Worm (Caenorhabditis elegans) whole organism, late embryonic: ENCODE measurements around the gene C25H3.11.

Source experiments
- C08G9.2 ChIP-seq: sonication (generic microtip); optimal IDR thresholded peaks from 2 replicates; lab custom pipeline; 2016; ENCODE audit warnings: mild to moderate bottlenecking, missing genetic modification characterization, moderate library complexity, missing compliant biosample characterization
- C38D4.7 ChIP-seq: fragments of 200-800 bp; sonication (Bioruptor generic); optimal IDR thresholded peaks from 2 replicates; lab custom pipeline; 2018; ENCODE audit warnings: mild to moderate bottlenecking, missing genetic modification characterization, moderate library complexity, missing compliant biosample characterization
- F13H6.1 ChIP-seq: sonication (generic microtip); optimal IDR thresholded peaks from 2 replicates; lab custom pipeline; 2016; ENCODE audit warnings: missing genetic modification characterization, missing compliant biosample characterization
- K09A11.1 ChIP-seq: sonication (generic microtip); optimal IDR thresholded peaks from 2 replicates; lab custom pipeline; 2017; ENCODE audit warnings: antibody characterized with exemption, mild to moderate bottlenecking, missing genetic modification characterization, missing compliant biosample characterization; ENCODE audit not compliant: insufficient read depth
- ahr-1 ChIP-seq: sonication (generic microtip); optimal IDR thresholded peaks from 2 replicates; lab custom pipeline; 2016; ENCODE audit warnings: missing genetic modification characterization, missing compliant biosample characterization
- ama-1 ChIP-seq: fragments of 150-350 bp; optimal IDR thresholded peaks from 2 replicates; lab custom pipeline; 2014
- ceh-22 ChIP-seq: sonication (generic microtip); optimal IDR thresholded peaks from 2 replicates; lab custom pipeline; 2017; ENCODE audit warnings: missing biosample characterization, missing genetic modification characterization
- ceh-31 ChIP-seq: sonication (generic microtip); optimal IDR thresholded peaks from 2 replicates; lab custom pipeline; 2016; ENCODE audit warnings: missing genetic modification characterization, missing compliant biosample characterization
- ceh-34 ChIP-seq: sonication (generic microtip); optimal IDR thresholded peaks from 2 replicates; lab custom pipeline; 2016; ENCODE audit warnings: mild to moderate bottlenecking, missing genetic modification characterization, missing compliant biosample characterization
- ceh-45 ChIP-seq: fragments of 200-800 bp; sonication (Bioruptor generic); IDR thresholded peaks from 2 replicates; pipeline ENCODE4 v1.3.6; 2022; ENCODE audit warnings: missing genetic modification reagents, missing genetic modification characterization, missing compliant biosample characterization
- dve-1 ChIP-seq: sonication (generic microtip); optimal IDR thresholded peaks from 2 replicates; lab custom pipeline; 2017; ENCODE audit warnings: antibody characterized with exemption, mild to moderate bottlenecking, missing genetic modification characterization, missing compliant biosample characterization
- elt-2 ChIP-seq: sonication (generic microtip); optimal IDR thresholded peaks from 2 replicates; lab custom pipeline; 2016; ENCODE audit warnings: missing genetic modification reagents, missing genetic modification characterization, missing compliant biosample characterization
- elt-4 ChIP-seq: sonication (generic microtip); optimal IDR thresholded peaks from 2 replicates; lab custom pipeline; 2016; ENCODE audit warnings: missing genetic modification characterization, missing compliant biosample characterization
- eyg-1 ChIP-seq: sonication (generic microtip); optimal IDR thresholded peaks from 2 replicates; lab custom pipeline; 2016; ENCODE audit warnings: missing genotype, missing genetic modification characterization, missing compliant biosample characterization
- fax-1 ChIP-seq: sonication (generic microtip); optimal IDR thresholded peaks from 2 replicates; lab custom pipeline; 2016; ENCODE audit warnings: missing genotype, missing genetic modification characterization, missing compliant biosample characterization
- fkh-10 ChIP-seq: fragments of 150-350 bp; optimal IDR thresholded peaks from 2 replicates; lab custom pipeline; 2014; ENCODE audit warnings: missing biosample characterization, missing genetic modification reagents, missing genetic modification characterization
- hlh-15 ChIP-seq: sonication (generic microtip); optimal IDR thresholded peaks from 2 replicates; lab custom pipeline; 2016; ENCODE audit warnings: missing genetic modification characterization, missing compliant biosample characterization
- hlh-30 ChIP-seq: sonication (generic microtip); optimal IDR thresholded peaks from 2 replicates; lab custom pipeline; 2017; ENCODE audit warnings: antibody characterized with exemption, missing genetic modification characterization, missing compliant biosample characterization; ENCODE audit not compliant: insufficient read depth
- mec-3 ChIP-seq: sonication (generic microtip); optimal IDR thresholded peaks from 2 replicates; lab custom pipeline; 2016; ENCODE audit warnings: borderline replicate concordance, missing genetic modification characterization, missing compliant biosample characterization
- nhr-11 ChIP-seq: fragments of 150-350 bp; optimal IDR thresholded peaks from 2 replicates; lab custom pipeline; 2014; ENCODE audit warnings: missing biosample characterization, missing genetic modification characterization
- nhr-232 ChIP-seq: sonication (generic microtip); optimal IDR thresholded peaks from 2 replicates; lab custom pipeline; 2016; ENCODE audit warnings: missing genetic modification characterization, missing compliant biosample characterization
- odd-2 ChIP-seq: sonication (generic microtip); optimal IDR thresholded peaks from 2 replicates; lab custom pipeline; 2017; ENCODE audit warnings: antibody characterized with exemption, mild to moderate bottlenecking, missing genetic modification characterization, missing compliant biosample characterization
- pag-3 ChIP-seq: sonication (generic microtip); optimal IDR thresholded peaks from 2 replicates; lab custom pipeline; 2016; ENCODE audit warnings: missing compliant biosample characterization, missing genetic modification characterization, borderline replicate concordance
- pat-9 ChIP-seq: fragments of 200-800 bp; sonication (Bioruptor generic); optimal IDR thresholded peaks from 2 replicates; lab custom pipeline; 2018; ENCODE audit warnings: mild to moderate bottlenecking, missing genetic modification characterization, moderate library complexity, missing compliant biosample characterization
- pha-4 ChIP-seq: fragments of 150-350 bp; optimal IDR thresholded peaks from 2 replicates; lab custom pipeline; 2018; ENCODE audit warnings: missing biosample characterization, missing genetic modification reagents, missing genetic modification characterization
- pqm-1 ChIP-seq: sonication (generic microtip); optimal IDR thresholded peaks from 2 replicates; lab custom pipeline; 2016; ENCODE audit warnings: missing genetic modification characterization, missing compliant biosample characterization
- pros-1 ChIP-seq: fragments of 150-350 bp; optimal IDR thresholded peaks from 2 replicates; lab custom pipeline; 2014; ENCODE audit warnings: missing biosample characterization, missing genetic modification reagents, missing genetic modification characterization
- ref-2 ChIP-seq: sonication (generic microtip); optimal IDR thresholded peaks from 2 replicates; lab custom pipeline; 2016; ENCODE audit warnings: missing genetic modification characterization, missing compliant biosample characterization
- rnt-1 ChIP-seq: sonication (generic microtip); optimal IDR thresholded peaks from 2 replicates; lab custom pipeline; 2016; ENCODE audit warnings: missing genetic modification characterization, missing compliant biosample characterization
- sox-2 ChIP-seq: fragments of 200-800 bp; sonication (Bioruptor generic); IDR thresholded peaks from 2 replicates; pipeline ENCODE4 v1.3.6; 2022; ENCODE audit warnings: missing genetic modification reagents, missing genetic modification characterization, missing compliant biosample characterization
- sox-4 ChIP-seq: sonication (generic microtip); optimal IDR thresholded peaks from 2 replicates; lab custom pipeline; 2017; ENCODE audit warnings: mild to moderate bottlenecking, missing genetic modification characterization, inconsistent platforms, missing compliant biosample characterization
- tbx-2 ChIP-seq: sonication (generic microtip); optimal IDR thresholded peaks from 2 replicates; lab custom pipeline; 2016; ENCODE audit warnings: missing genetic modification characterization, missing compliant biosample characterization
- tbx-7 ChIP-seq: sonication (generic microtip); optimal IDR thresholded peaks from 2 replicates; lab custom pipeline; 2016; ENCODE audit warnings: missing genotype, missing genetic modification characterization, missing compliant biosample characterization
- ttx-3 ChIP-seq: sonication (generic microtip); optimal IDR thresholded peaks from 2 replicates; lab custom pipeline; 2016; ENCODE audit warnings: missing genetic modification reagents, missing genetic modification characterization, missing compliant biosample characterization
- unc-86 ChIP-seq: sonication (generic microtip); optimal IDR thresholded peaks from 2 replicates; lab custom pipeline; 2016; ENCODE audit warnings: missing genetic modification characterization, missing compliant biosample characterization
- zip-5 ChIP-seq: sonication (generic microtip); optimal IDR thresholded peaks from 2 replicates; lab custom pipeline; 2016; ENCODE audit warnings: missing genetic modification characterization, missing compliant biosample characterization
- ztf-16 ChIP-seq: sonication (generic microtip); optimal IDR thresholded peaks from 2 replicates; lab custom pipeline; 2017; ENCODE audit warnings: missing genetic modification characterization, missing compliant biosample characterization

The C25H3.11 gene

ce11 chrII:5660736-5661734, 27.8 kb downstream of the C25H3.11 start, which contains the start of the genes ift-43 and mdt-26 (continued):
- TF ChIP-seq rnt-1 (tag; lab: Kevin White, UChicago) (peak; percentile 57), pqm-1 (tag; lab: Kevin White, UChicago) (no peak), tbx-2 (peak; percentile 73), fkh-10 (no peak), ttx-3 (tag; lab: Kevin White, UChicago) (peak; percentile 16), hlh-15 (tag; lab: Kevin White, UChicago) (no peak), ceh-34 (tag; lab: Kevin White, UChicago) (peak; percentile 9), sox-4 (tag; lab: Kevin White, UChicago) (peak; percentile 60), sox-2 (peak; percentile 17; the same call in 1 of the 2 replicates), C38D4.7 (no peak), pag-3 (no peak), mec-3 (no peak), ceh-45 (GFP tag; lab: Robert Waterston, UW) (peak; percentile 58; the same call in 1 of the 2 replicates), K09A11.1 (tag; lab: Kevin White, UChicago) (no peak), F13H6.1 (tag; lab: Kevin White, UChicago) (no peak), dve-1 (peak; percentile 27), fax-1 (tag; lab: Kevin White, UChicago) (no peak), nhr-232 (tag; lab: Kevin White, UChicago) (peak; percentile 17)
- TF ChIP-seq, all 69 proteins: peak for 37

DNA sequence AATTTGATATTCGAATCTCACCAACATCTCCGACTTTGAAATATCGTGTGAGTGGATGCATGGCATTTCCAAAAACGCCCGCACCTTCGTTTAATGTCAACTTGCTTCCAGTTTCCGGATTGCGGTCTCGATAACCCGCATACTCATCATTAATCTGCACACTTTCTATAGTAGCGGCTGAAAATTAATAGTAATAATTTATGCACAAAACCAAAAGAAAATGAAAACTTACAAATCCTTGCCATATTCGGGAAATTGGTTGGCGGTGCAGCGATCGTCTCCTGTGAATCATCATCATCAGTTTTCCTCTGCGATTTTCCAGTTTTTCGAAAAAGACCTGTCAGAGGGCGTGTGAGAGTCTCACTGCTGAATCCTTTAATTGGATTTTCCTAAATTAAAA, 28.7 kb downstream of the C25H3.11 start:
- no peak for TF ChIP-seq odd-2
- no peak for TF ChIP-seq K09A11.1 (tag; lab: Kevin White, UChicago)
- TF ChIP-seq, all 69 proteins: peak for 0

ce11 chrII:5659675-5660074, 29.2 kb downstream of the C25H3.11 start, which contains the start of gene fut-3:
Gene fut-3, minus strand, starts transcription at chrII:5659775.
- TF ChIP-seq ceh-22 (tag; lab: Kevin White, UChicago), result no peak
- TF ChIP-seq ahr-1 (tag; lab: Kevin White, UChicago), result no peak
- no peak for TF ChIP-seq nhr-11 (tag; lab: Kevin White, UChicago)
- no peak for TF ChIP-seq eyg-1 (tag; lab: Kevin White, UChicago)
- no peak for TF ChIP-seq pros-1 (tag; lab: Kevin White, UChicago)
- TF ChIP-seq elt-2 (tag; lab: Kevin White, UChicago), result no peak
- no peak for TF ChIP-seq tbx-7
- no peak for TF ChIP-seq pat-9 (tag; lab: Kevin White, UChicago)
- TF ChIP-seq mec-3, result no peak
- TF ChIP-seq ztf-16 (tag; lab: Kevin White, UChicago), result no peak
- TF ChIP-seq dve-1, result no peak
- TF ChIP-seq ttx-3 (tag; lab: Kevin White, UChicago), result no peak
- no peak for TF ChIP-seq C38D4.7

ce11 chrII:5654215-5654614, 34.6 kb downstream of the C25H3.11 start, which contains the start of gene F59E12.1:
Gene F59E12.1, plus strand, starts transcription at chrII:5654515.
- TF ChIP-seq sox-2, result no peak
- no peak for TF ChIP-seq ama-1 (lab: Kevin White, UChicago)
- TF ChIP-seq unc-86, result no peak
- no peak for TF ChIP-seq elt-4
- no peak for TF ChIP-seq hlh-30 (tag; lab: Kevin White, UChicago)
- TF ChIP-seq pros-1 (tag; lab: Kevin White, UChicago), result no peak
- TF ChIP-seq tbx-7, result no peak
- TF ChIP-seq elt-2 (tag; lab: Kevin White, UChicago), result no peak
- no peak for TF ChIP-seq zip-5 (tag; lab: Kevin White, UChicago)
- no peak for TF ChIP-seq ceh-31
- TF ChIP-seq C08G9.2 (tag; lab: Kevin White, UChicago), result no peak
- TF ChIP-seq C38D4.7, result no peak
- no peak for TF ChIP-seq ref-2 (tag; lab: Kevin White, UChicago)
- no peak for TF ChIP-seq pha-4
